Fruit fly (Drosophila melanogaster) whole organism, embryonic: Measurements from ENCODE around the gene rut.

Experiments
- CG10366 ChIP-seq: fragments of 200-800 bp; sonication (Bioruptor generic); IDR thresholded peaks from 2 replicates; pipeline ENCODE4 v1.3.6; 2022; ENCODE audit warnings: missing biosample characterization, missing genetic modification characterization
- CG14014 ChIP-seq: fragments of 200-800 bp; sonication (Bioruptor generic); IDR thresholded peaks from 2 replicates; pipeline ENCODE4 v1.3.6; 2022; ENCODE audit warnings: missing biosample characterization, missing genetic modification characterization
- CG1602 ChIP-seq: fragments of 200-800 bp; sonication (Bioruptor generic); optimal IDR thresholded peaks from 3 replicates; lab custom pipeline; 2016; ENCODE audit warnings: missing biosample characterization, missing genetic modification characterization
- CG18764 ChIP-seq: fragments of 200-800 bp; sonication (Bioruptor generic); optimal IDR thresholded peaks from 3 replicates; lab custom pipeline; 2016; ENCODE audit warnings: missing biosample characterization, missing genetic modification characterization
- CG2889 ChIP-seq: fragments of 200-800 bp; sonication (Bioruptor generic); IDR thresholded peaks from 3 replicates; pipeline ENCODE4 v1.3.6; 2022; ENCODE audit warnings: missing biosample characterization, missing genetic modification characterization
- CG4617 ChIP-seq: fragments of 200-800 bp; sonication (Bioruptor generic); optimal IDR thresholded peaks from 3 replicates; lab custom pipeline; 2016; ENCODE audit warnings: missing biosample characterization, missing genetic modification characterization, borderline replicate concordance
- Dip3 ChIP-seq: fragments of 200-800 bp; sonication (Bioruptor generic); optimal IDR thresholded peaks from 3 replicates; lab custom pipeline; 2016; ENCODE audit warnings: missing biosample characterization, missing genetic modification characterization
- GATAe ChIP-seq: fragments of 200-800 bp; sonication (Bioruptor generic); conservative IDR thresholded peaks from 2 replicates; pipeline ENCODE4 v1.3.6; 2022; ENCODE audit warnings: missing biosample characterization, missing genetic modification characterization
- bcd ChIP-seq: fragments of 200-800 bp; sonication (Bioruptor generic); optimal IDR thresholded peaks from 2 replicates; lab custom pipeline; 2017; ENCODE audit warnings: missing biosample characterization, mild to moderate bottlenecking, missing genetic modification characterization
- dmrt11E ChIP-seq: fragments of 200-800 bp; sonication (Bioruptor generic); optimal IDR thresholded peaks from 3 replicates; lab custom pipeline; 2018; ENCODE audit warnings: missing biosample characterization, mild to moderate bottlenecking, missing genetic modification characterization, moderate library complexity
- ewg ChIP-seq: fragments of 200-800 bp; sonication (Bioruptor generic); optimal IDR thresholded peaks from 3 replicates; lab custom pipeline; 2017; ENCODE audit warnings: mild to moderate bottlenecking, missing biosample characterization, missing genetic modification reagents, missing genetic modification characterization
- h ChIP-seq: fragments of >200 bp; optimal IDR thresholded peaks from 2 replicates; lab custom pipeline; 2017

DNA sequence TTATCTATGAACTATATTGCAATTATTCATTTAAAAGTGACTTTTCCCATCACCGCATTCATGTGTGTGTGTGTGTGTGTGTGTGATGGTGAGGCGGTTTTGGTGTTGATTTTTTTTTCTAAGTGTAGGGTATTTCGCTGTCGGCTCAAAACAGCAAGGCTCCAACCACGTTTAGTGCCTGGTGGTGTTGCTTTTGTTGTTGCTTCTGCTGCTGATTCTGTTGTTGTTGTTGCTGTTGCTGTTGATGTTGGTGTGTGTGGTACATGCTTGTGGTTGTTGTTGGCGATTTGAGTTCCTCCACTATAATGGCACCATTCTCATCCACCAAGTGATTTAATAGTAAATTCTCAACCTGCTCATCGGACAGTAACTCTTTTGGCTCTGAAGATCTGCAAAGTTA lies 1.8 kb upstream of the rut start:
- TF ChIP-seq CG10366 (GFP tag; lab: Robert Waterston, UW), result no peak
- no peak for TF ChIP-seq ewg (GFP tag; lab: Kevin White, UChicago)
- TF ChIP-seq CG14014 (GFP tag; lab: Robert Waterston, UW), result no peak
- no peak for TF ChIP-seq dmrt11E
- TF ChIP-seq CG1602 (GFP tag; lab: Kevin White, UChicago), result no peak
- no peak for TF ChIP-seq CG2889 (GFP tag; lab: Robert Waterston, UW)
- TF ChIP-seq bcd (GFP tag; lab: Kevin White, UChicago), result no peak
- TF ChIP-seq CG4617, result no peak
- no peak for TF ChIP-seq Dip3 (GFP tag; lab: Kevin White, UChicago)
- TF ChIP-seq h, result no peak
- no peak for TF ChIP-seq GATAe
- no peak for TF ChIP-seq CG18764 (GFP tag; lab: Kevin White, UChicago)
